Fruit fly (Drosophila melanogaster) whole organism, wandering third instar larva: Measurements from ENCODE around the gene Dpm2.

ENCODE experiments used
- Abd-B ChIP-seq: fragments of >200 bp; optimal IDR thresholded peaks from 2 replicates; lab custom pipeline; 2017; ENCODE audit warnings: missing biosample characterization, missing genetic modification characterization
- CG32264 ChIP-seq: fragments of 200-800 bp; sonication (Bioruptor generic); optimal IDR thresholded peaks from 2 replicates; lab custom pipeline; 2016; ENCODE audit warnings: missing biosample characterization, missing genetic modification characterization
- CG9705 ChIP-seq: fragments of 200-800 bp; sonication (Bioruptor generic); optimal IDR thresholded peaks from 2 replicates; lab custom pipeline; 2018; ENCODE audit warnings: missing biosample characterization, mild to moderate bottlenecking, missing genetic modification characterization
- CrebA ChIP-seq: fragments of 200-800 bp; sonication (Bioruptor generic); optimal IDR thresholded peaks from 2 replicates; lab custom pipeline; 2016; ENCODE audit warnings: missing biosample characterization, mild to moderate bottlenecking, missing genetic modification characterization, borderline replicate concordance
- Dfd ChIP-seq: fragments of >200 bp; optimal IDR thresholded peaks from 2 replicates; lab custom pipeline; 2017; ENCODE audit warnings: missing biosample characterization, missing genetic modification characterization
- Dif ChIP-seq: fragments of 200-275, 200-300 bp; sonication (Bioruptor generic); optimal IDR thresholded peaks from 2 replicates; lab custom pipeline; 2018; ENCODE audit warnings: missing biosample characterization, missing genetic modification characterization; ENCODE audit not compliant: partially characterized antibody
- GATAd ChIP-seq: sonication (Bioruptor generic); optimal IDR thresholded peaks from 2 replicates; lab custom pipeline; 2016; ENCODE audit warnings: missing biosample characterization, missing genetic modification characterization
- HLH106 ChIP-seq: fragments of 200-800 bp; optimal IDR thresholded peaks from 3 replicates; lab custom pipeline; 2019; ENCODE audit warnings: missing biosample characterization, mild to moderate bottlenecking, missing genetic modification characterization, moderate library complexity
- Hnf4 ChIP-seq: fragments of 200-800 bp; sonication (Bioruptor generic); optimal IDR thresholded peaks from 2 replicates; lab custom pipeline; 2016; ENCODE audit warnings: missing biosample characterization, mild to moderate bottlenecking, missing genetic modification characterization
- Hr78 ChIP-seq: fragments of >200 bp; optimal IDR thresholded peaks from 2 replicates; lab custom pipeline; 2017; ENCODE audit warnings: missing biosample characterization, missing genetic modification characterization
- Hr83 ChIP-seq: fragments of 200-300 bp; sonication (Bioruptor generic); optimal IDR thresholded peaks from 2 replicates; lab custom pipeline; 2016; ENCODE audit warnings: missing biosample characterization, mild to moderate bottlenecking, missing genetic modification characterization, moderate library complexity; ENCODE audit not compliant: poor library complexity, severe bottlenecking
- Jra ChIP-seq: sonication (Bioruptor generic); optimal IDR thresholded peaks from 2 replicates; lab custom pipeline; 2016; ENCODE audit warnings: missing biosample characterization, missing genetic modification characterization
- Mio ChIP-seq: sonication (Bioruptor generic); optimal IDR thresholded peaks from 2 replicates; lab custom pipeline; 2016; ENCODE audit warnings: missing biosample characterization, missing genetic modification characterization
- Myc ChIP-seq: fragments of >200 bp; optimal IDR thresholded peaks from 2 replicates; lab custom pipeline; 2017
- N ChIP-seq: fragments of >200 bp; optimal IDR thresholded peaks from 2 replicates; lab custom pipeline; 2018; ENCODE audit warnings: missing biosample characterization, missing external identifiers, missing genetic modification characterization
- OdsH ChIP-seq: fragments of 200-800 bp; sonication (Bioruptor generic); optimal IDR thresholded peaks from 2 replicates; lab custom pipeline; 2016; ENCODE audit warnings: missing biosample characterization, mild to moderate bottlenecking, missing genetic modification characterization
- Rel ChIP-seq, 2 experiments: fragments of 200-800 bp; sonication (Bioruptor generic) in 1 of 2; optimal IDR thresholded peaks; 2 replicates in 1 of 2; 3 replicates in 1 of 2; lab custom pipeline; 2016 to 2019; ENCODE audit warnings: mild to moderate bottlenecking in 2 of 2, missing biosample characterization in 2 of 2, missing genetic modification characterization in 2 of 2, moderate library complexity in 1 of 2
- Sp1 ChIP-seq: fragments of 200-800 bp; sonication (Bioruptor generic); optimal IDR thresholded peaks from 3 replicates; lab custom pipeline; 2019; ENCODE audit warnings: missing biosample characterization, mild to moderate bottlenecking, missing genetic modification characterization, moderate library complexity
- Vsx2 ChIP-seq: fragments of 200-300, 225-300 bp; sonication (Bioruptor generic); optimal IDR thresholded peaks from 2 replicates; lab custom pipeline; 2018; ENCODE audit warnings: missing biosample characterization, missing genetic modification characterization; ENCODE audit not compliant: partially characterized antibody
- br ChIP-seq: fragments of 200-800 bp; sonication (Bioruptor generic); optimal IDR thresholded peaks from 2 replicates; lab custom pipeline; 2016; ENCODE audit warnings: missing biosample characterization, missing genetic modification characterization
- brk ChIP-seq: fragments of 200-800 bp; sonication (Bioruptor generic); optimal IDR thresholded peaks from 2 replicates; lab custom pipeline; 2016; ENCODE audit warnings: missing biosample characterization, mild to moderate bottlenecking, missing genetic modification characterization
- dl ChIP-seq, 2 experiments: fragments of 175-275, 200-275 bp in 1 of 2; fragments of 200-275 bp in 1 of 2; sonication (Bioruptor generic); optimal IDR thresholded peaks; lab custom pipeline; 2018; ENCODE audit warnings: mild to moderate bottlenecking in 2 of 2, missing biosample characterization in 2 of 2, missing genetic modification characterization in 2 of 2, moderate library complexity in 2 of 2; ENCODE audit not compliant: partially characterized antibody in 2 of 2, insufficient read depth in 1 of 2
- dmrt93B ChIP-seq: fragments of 200-800 bp; sonication (Bioruptor generic); optimal IDR thresholded peaks from 2 replicates; lab custom pipeline; 2018; ENCODE audit warnings: missing biosample characterization, mild to moderate bottlenecking, missing genetic modification characterization
- dsf ChIP-seq: sonication (Bioruptor generic); optimal IDR thresholded peaks from 2 replicates; lab custom pipeline; 2016; ENCODE audit warnings: missing biosample characterization, missing genetic modification characterization, borderline replicate concordance
- ey ChIP-seq: fragments of 200-800 bp; sonication (Bioruptor generic); optimal IDR thresholded peaks from 2 replicates; lab custom pipeline; 2016; ENCODE audit warnings: missing biosample characterization, missing genetic modification characterization
- foxo ChIP-seq, 2 experiments: fragments of 200-800 bp; sonication (Bioruptor generic); optimal IDR thresholded peaks; 2 replicates in 1 of 2; 3 replicates in 1 of 2; lab custom pipeline; 2016 to 2017; ENCODE audit warnings: missing biosample characterization in 2 of 2, missing genetic modification characterization in 2 of 2
- fru ChIP-seq: fragments of 200-800 bp; sonication (Bioruptor generic); optimal IDR thresholded peaks from 3 replicates; lab custom pipeline; 2016; ENCODE audit warnings: missing biosample characterization, mild to moderate bottlenecking, missing genetic modification characterization
- h ChIP-seq: fragments of 200-800 bp; sonication (Bioruptor generic); optimal IDR thresholded peaks from 3 replicates; lab custom pipeline; 2016; ENCODE audit warnings: missing biosample characterization, mild to moderate bottlenecking, missing genetic modification characterization
- jim ChIP-seq: fragments of 175-275, 200-325 bp; sonication (Bioruptor generic); optimal IDR thresholded peaks from 2 replicates; lab custom pipeline; 2016; ENCODE audit warnings: missing biosample characterization, mild to moderate bottlenecking, missing genetic modification characterization
- lola ChIP-seq: fragments of >200 bp; optimal IDR thresholded peaks from 2 replicates; lab custom pipeline; 2017; ENCODE audit warnings: missing biosample characterization, missing genetic modification characterization
- pan ChIP-seq: fragments of >200 bp; optimal IDR thresholded peaks from 2 replicates; lab custom pipeline; 2017
- psq ChIP-seq: fragments of 200-800 bp; sonication (Bioruptor generic); optimal IDR thresholded peaks from 3 replicates; lab custom pipeline; 2017; ENCODE audit warnings: missing biosample characterization, mild to moderate bottlenecking, missing genetic modification characterization, moderate library complexity
- rgr ChIP-seq: fragments of 200-800 bp; sonication (Bioruptor generic); optimal IDR thresholded peaks from 3 replicates; lab custom pipeline; 2016; ENCODE audit warnings: missing biosample characterization, mild to moderate bottlenecking, missing genetic modification characterization
- sage ChIP-seq: fragments of 200-800 bp; sonication (Bioruptor generic); optimal IDR thresholded peaks from 2 replicates; lab custom pipeline; 2016; ENCODE audit warnings: missing biosample characterization, mild to moderate bottlenecking, missing genetic modification characterization
- sv ChIP-seq: fragments of 200-800 bp; sonication (Bioruptor generic); optimal IDR thresholded peaks from 3 replicates; lab custom pipeline; 2016; ENCODE audit warnings: missing biosample characterization, missing genetic modification characterization
- tai ChIP-seq: sonication (Bioruptor generic); optimal IDR thresholded peaks from 2 replicates; lab custom pipeline; 2016; ENCODE audit warnings: missing biosample characterization, missing genetic modification characterization
- usp ChIP-seq: fragments of >200 bp; optimal IDR thresholded peaks from 2 replicates; lab custom pipeline; 2017; ENCODE audit warnings: missing biosample characterization, missing genetic modification characterization
- woc ChIP-seq: sonication (Bioruptor generic); optimal IDR thresholded peaks from 2 replicates; lab custom pipeline; 2016; ENCODE audit warnings: missing biosample characterization, mild to moderate bottlenecking, missing genetic modification characterization

The Dpm2 gene

DNA sequence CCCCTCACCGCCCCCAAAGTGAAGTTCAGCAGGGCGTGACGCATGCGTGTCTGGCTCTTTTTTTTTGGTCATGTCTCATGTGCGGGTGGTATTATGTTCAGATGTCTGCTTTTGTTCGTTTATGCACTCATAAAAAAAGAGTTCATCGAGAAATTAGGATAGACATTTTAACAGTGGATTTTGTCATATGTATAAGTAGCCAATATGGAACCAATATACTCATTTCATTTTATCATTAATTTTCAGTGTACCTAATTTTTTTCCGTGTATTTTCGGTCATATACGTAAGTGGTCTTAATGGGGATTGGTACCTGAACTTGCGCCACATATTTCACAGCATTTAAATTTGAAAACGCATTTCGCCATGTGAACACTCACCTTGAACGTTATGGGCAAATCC is 19.0 kb upstream of the Dpm2 start:
- TF ChIP-seq HLH106 (tag; lab: Kevin White, UChicago), result peak; percentile 63
- TF ChIP-seq Abd-B (GFP tag; lab: Kevin White, UChicago), result no peak
- no peak for TF ChIP-seq Hr78
- TF ChIP-seq jim (GFP tag; lab: Kevin White, UChicago), result no peak
- TF ChIP-seq Mio (GFP tag; lab: Kevin White, UChicago), result no peak
- TF ChIP-seq CG32264 (GFP tag; lab: Kevin White, UChicago), result peak; percentile 42
- peak; percentile 20 for TF ChIP-seq psq (GFP tag; lab: Kevin White, UChicago)
- TF ChIP-seq OdsH, result peak; percentile 49
- no peak for TF ChIP-seq Hr83 (GFP tag; lab: Kevin White, UChicago)
- peak; percentile 38 for TF ChIP-seq dmrt93B (GFP tag; lab: Kevin White, UChicago)
- TF ChIP-seq h, result peak; percentile 83
- no peak for TF ChIP-seq N (GFP tag; lab: Kevin White, UChicago)
- no peak for TF ChIP-seq pan (lab: Kevin White, UChicago)
- TF ChIP-seq lola (GFP tag; lab: Kevin White, UChicago), result no peak
- TF ChIP-seq dl (GFP tag; optimal IDR thresholded peaks at IDR 0.05; lab: Kevin White, UChicago; ENCODE audit: insufficient read depth in 1 of 2, partially characterized antibody in 2 of 2), result no peak
- TF ChIP-seq CrebA (GFP tag; lab: Kevin White, UChicago), result no peak
- TF ChIP-seq fru, result peak; percentile 31
- peak; percentile 41 for TF ChIP-seq br (GFP tag; lab: Kevin White, UChicago)
- TF ChIP-seq rgr (GFP tag; lab: Kevin White, UChicago), result no peak
- TF ChIP-seq sage (GFP tag; lab: Kevin White, UChicago), result peak; percentile 17
- no peak for TF ChIP-seq GATAd
- peak; percentile 50 for TF ChIP-seq ey (GFP tag; lab: Kevin White, UChicago)
- TF ChIP-seq Vsx2 (GFP tag; lab: Kevin White, UChicago), result no peak
- TF ChIP-seq tai (GFP tag; lab: Kevin White, UChicago), result no peak
- TF ChIP-seq foxo (GFP tag; optimal IDR thresholded peaks at IDR 0.05; lab: Kevin White, UChicago), result peak in 1 of 2 experiments; percentile 48
- TF ChIP-seq Dif (GFP tag; lab: Kevin White, UChicago), result no peak
- TF ChIP-seq Sp1 (GFP tag; lab: Kevin White, UChicago), result peak; percentile 47
- TF ChIP-seq woc (GFP tag; lab: Kevin White, UChicago), result peak; percentile 52
- no peak for TF ChIP-seq usp (GFP tag; lab: Kevin White, UChicago)
- no peak for TF ChIP-seq Jra (GFP tag; lab: Kevin White, UChicago)
- TF ChIP-seq sv (GFP tag; lab: Kevin White, UChicago), result peak; percentile 25
- TF ChIP-seq Hnf4 (GFP tag; lab: Kevin White, UChicago), result no peak
- TF ChIP-seq Dfd (GFP tag; lab: Kevin White, UChicago), result no peak
- no peak for TF ChIP-seq brk (GFP tag; lab: Kevin White, UChicago)
- TF ChIP-seq CG9705 (GFP tag; lab: Kevin White, UChicago), result no peak
- no peak for TF ChIP-seq Rel (GFP tag; optimal IDR thresholded peaks at IDR 0.05; lab: Kevin White, UChicago)
- no peak for TF ChIP-seq Rel (tag; optimal IDR thresholded peaks at IDR 0.05; lab: Kevin White, UChicago)
- TF ChIP-seq Myc (lab: Kevin White, UChicago), result no peak
- no peak for TF ChIP-seq dsf

DNA sequence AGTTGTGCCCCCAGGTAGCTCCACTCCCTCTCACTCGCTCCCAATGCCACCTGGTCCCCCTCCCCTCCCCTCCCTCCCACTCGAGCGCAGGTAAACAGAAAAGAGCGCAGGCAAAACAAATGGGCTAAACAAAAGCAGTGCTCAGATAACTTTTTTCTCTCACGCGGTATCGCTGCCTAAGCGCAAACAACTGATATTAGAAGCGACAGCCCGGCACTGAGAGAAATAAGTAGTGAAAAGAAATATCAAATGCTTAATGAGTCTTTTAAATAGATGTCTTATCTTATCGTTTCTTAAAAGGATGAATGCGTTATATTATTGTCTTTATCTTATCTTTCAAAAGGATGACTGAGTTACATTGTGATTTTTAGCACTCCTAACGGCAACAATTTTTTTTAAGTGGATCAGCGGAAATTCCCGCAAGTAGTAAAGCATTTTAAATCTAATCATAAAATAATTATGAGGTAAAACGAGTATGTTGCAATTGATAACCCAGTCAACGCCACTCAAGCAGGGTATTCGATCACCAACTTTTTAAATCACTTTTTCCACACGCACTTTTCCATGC is 18.1 kb upstream of the Dpm2 start:
- TF ChIP-seq sv (GFP tag; lab: Kevin White, UChicago) (peak; percentile 86), Hr83 (GFP tag; lab: Kevin White, UChicago) (no peak), fru (peak; percentile 77), Myc (lab: Kevin White, UChicago) (no peak), OdsH (peak; percentile 68), psq (GFP tag; lab: Kevin White, UChicago) (peak; percentile 47), tai (GFP tag; lab: Kevin White, UChicago) (peak; percentile 35), CrebA (GFP tag; lab: Kevin White, UChicago) (peak; percentile 61), dmrt93B (GFP tag; lab: Kevin White, UChicago) (no peak), h (peak; percentile 82), ey (GFP tag; lab: Kevin White, UChicago) (peak; percentile 76), Hnf4 (GFP tag; lab: Kevin White, UChicago) (peak; percentile 55), HLH106 (tag; lab: Kevin White, UChicago) (peak; percentile 40), GATAd (no peak), CG32264 (GFP tag; lab: Kevin White, UChicago) (peak; percentile 13), br (GFP tag; lab: Kevin White, UChicago) (peak; percentile 50), foxo (GFP tag; optimal IDR thresholded peaks at IDR 0.05; lab: Kevin White, UChicago) (peak in 1 of 2 experiments; percentile 82), brk (GFP tag; lab: Kevin White, UChicago) (peak; percentile 32), Sp1 (GFP tag; lab: Kevin White, UChicago) (peak; percentile 45), Abd-B (GFP tag; lab: Kevin White, UChicago) (no peak), woc (GFP tag; lab: Kevin White, UChicago) (peak; percentile 14), Rel (GFP tag; optimal IDR thresholded peaks at IDR 0.05; lab: Kevin White, UChicago) (no peak), Rel (tag; optimal IDR thresholded peaks at IDR 0.05; lab: Kevin White, UChicago) (peak; percentile 8), rgr (GFP tag; lab: Kevin White, UChicago) (peak; percentile 79)
